Fruit fly (Drosophila melanogaster) whole organism, embryonic: ENCODE measurements around the gene Rbf2.

ENCODE experiments used
- Awh ChIP-seq: fragments of 200-800 bp; sonication (Bioruptor generic); IDR thresholded peaks from 2 replicates; pipeline ENCODE4, ENCODE4 v1.3.6; 2022; ENCODE audit warnings: missing biosample characterization, missing genetic modification characterization
- CG10565 ChIP-seq: fragments of 200-800 bp; sonication (Bioruptor generic); optimal IDR thresholded peaks from 3 replicates; lab custom pipeline; 2016; ENCODE audit warnings: missing biosample characterization, mild to moderate bottlenecking, missing genetic modification characterization
- CG11456 ChIP-seq: fragments of 200-800 bp; sonication (Bioruptor generic); IDR thresholded peaks from 3 replicates; pipeline ENCODE4 v1.3.6; 2022; ENCODE audit warnings: missing biosample characterization, missing genetic modification characterization
- CG12391 ChIP-seq: fragments of 200-800 bp; sonication (Bioruptor generic); optimal IDR thresholded peaks from 3 replicates; lab custom pipeline; 2018; ENCODE audit warnings: missing biosample characterization, mild to moderate bottlenecking, missing genetic modification characterization, moderate library complexity
- CG13775 ChIP-seq: fragments of 200-800 bp; sonication (Bioruptor generic); optimal IDR thresholded peaks from 3 replicates; lab custom pipeline; 2017; ENCODE audit warnings: missing biosample characterization, mild to moderate bottlenecking, missing genetic modification characterization
- CG14014 ChIP-seq: fragments of 200-800 bp; sonication (Bioruptor generic); IDR thresholded peaks from 2 replicates; pipeline ENCODE4 v1.3.6; 2022; ENCODE audit warnings: missing biosample characterization, missing genetic modification characterization
- CG14050 ChIP-seq: fragments of 200-800 bp; sonication (Bioruptor generic); IDR thresholded peaks from 3 replicates; pipeline ENCODE4 v1.3.6; 2022; ENCODE audit warnings: missing biosample characterization, missing genetic modification characterization
- CG1832 ChIP-seq: fragments of 200-800 bp; sonication (Bioruptor generic); optimal IDR thresholded peaks from 2 replicates; lab custom pipeline; 2017; ENCODE audit warnings: missing biosample characterization, mild to moderate bottlenecking, missing genetic modification characterization, inconsistent platforms
- CG18599 ChIP-seq: fragments of 200-800 bp; sonication (Bioruptor generic); optimal IDR thresholded peaks from 3 replicates; lab custom pipeline; 2017; ENCODE audit warnings: missing biosample characterization, missing genetic modification characterization, mild to moderate bottlenecking, moderate library complexity, missing genetic modification reagents
- CG2199 ChIP-seq: fragments of 200-800 bp; sonication (Bioruptor generic); IDR thresholded peaks from 3 replicates; pipeline ENCODE4 v1.3.6; 2022; ENCODE audit warnings: missing biosample characterization, missing genetic modification characterization
- CG2202 ChIP-seq: fragments of 200-800 bp; sonication (Bioruptor generic); optimal IDR thresholded peaks from 2 replicates; lab custom pipeline; 2018; ENCODE audit warnings: missing biosample characterization, mild to moderate bottlenecking, missing genetic modification characterization
- CG2889 ChIP-seq: fragments of 200-800 bp; sonication (Bioruptor generic); IDR thresholded peaks from 3 replicates; pipeline ENCODE4 v1.3.6; 2022; ENCODE audit warnings: missing biosample characterization, missing genetic modification characterization
- CG32767 ChIP-seq: fragments of 200-800 bp; sonication (Bioruptor generic); IDR thresholded peaks from 2 replicates; pipeline ENCODE4 v1.3.6; 2022; ENCODE audit warnings: missing biosample characterization, missing genetic modification characterization
- CG3407 ChIP-seq: fragments of 200-800 bp; sonication (Bioruptor generic); optimal IDR thresholded peaks from 2 replicates; lab custom pipeline; 2018; ENCODE audit warnings: missing biosample characterization, mild to moderate bottlenecking, missing genetic modification characterization
- CG34224 ChIP-seq: fragments of 200-800 bp; sonication (Bioruptor generic); IDR thresholded peaks from 3 replicates; pipeline ENCODE4 v1.3.6; 2022; ENCODE audit warnings: missing biosample characterization, missing genetic modification characterization; ENCODE audit not compliant: partially characterized antibody
- CG4707 ChIP-seq: fragments of 200-800 bp; sonication (Bioruptor generic); optimal IDR thresholded peaks from 2 replicates; lab custom pipeline; 2018; ENCODE audit warnings: missing biosample characterization, mild to moderate bottlenecking, missing genetic modification characterization, moderate library complexity
- CG6272 ChIP-seq: fragments of 200-800 bp; sonication (Bioruptor generic); IDR thresholded peaks from 2 replicates; pipeline ENCODE4 v1.3.6; 2022; ENCODE audit warnings: missing biosample characterization, missing genetic modification characterization
- CG6689 ChIP-seq: fragments of 200-800 bp; sonication (Bioruptor generic); IDR thresholded peaks from 2 replicates; pipeline ENCODE4 v1.3.6; 2022; ENCODE audit warnings: missing biosample characterization, missing genetic modification characterization
- CG7987 ChIP-seq: fragments of 200-800 bp; sonication (Bioruptor generic); optimal IDR thresholded peaks from 2 replicates; lab custom pipeline; 2018; ENCODE audit warnings: missing biosample characterization, mild to moderate bottlenecking, missing genetic modification characterization, moderate library complexity
- CG8359 ChIP-seq: fragments of 200-800 bp; sonication (Bioruptor generic); optimal IDR thresholded peaks from 2 replicates; lab custom pipeline; 2017; ENCODE audit warnings: missing biosample characterization, mild to moderate bottlenecking, missing genetic modification characterization, borderline replicate concordance
- CG8944 ChIP-seq: fragments of 200-800 bp; sonication (Bioruptor generic); optimal IDR thresholded peaks from 3 replicates; lab custom pipeline; 2016; ENCODE audit warnings: missing biosample characterization, missing genetic modification characterization
- CG9797 ChIP-seq: fragments of 200-800 bp; sonication (Bioruptor generic); optimal IDR thresholded peaks from 3 replicates; lab custom pipeline; 2018; ENCODE audit warnings: missing biosample characterization, mild to moderate bottlenecking, missing genetic modification characterization
- CG9817 ChIP-seq: fragments of 200-800 bp; sonication (Bioruptor generic); optimal IDR thresholded peaks from 2 replicates; lab custom pipeline; 2018; ENCODE audit warnings: missing biosample characterization, mild to moderate bottlenecking, missing genetic modification characterization, moderate library complexity
- CTCF ChIP-seq: fragments of 200-800 bp; sonication (Bioruptor generic); optimal IDR thresholded peaks from 2 replicates; lab custom pipeline; 2017; ENCODE audit warnings: missing biosample characterization, mild to moderate bottlenecking, missing genetic modification characterization, moderate library complexity
- Dll ChIP-seq: fragments of 200-800 bp; sonication (Bioruptor generic); IDR thresholded peaks from 4 replicates; pipeline ENCODE4 v1.3.6; 2022; ENCODE audit warnings: missing biosample characterization, missing genetic modification characterization; ENCODE audit not compliant: partially characterized antibody
- Dref ChIP-seq: fragments of 200-800 bp; sonication (Bioruptor generic); IDR thresholded peaks from 2 replicates; pipeline ENCODE4 v1.3.6; 2022; ENCODE audit warnings: missing biosample characterization, missing genetic modification characterization
- Drgx ChIP-seq: fragments of 200-800 bp; sonication (Bioruptor generic); IDR thresholded peaks from 2 replicates; pipeline ENCODE4 v1.3.6; 2022; ENCODE audit warnings: missing biosample characterization, missing genetic modification characterization
- E2f1 ChIP-seq: fragments of 200-800 bp; sonication (Bioruptor generic); IDR thresholded peaks from 2 replicates; pipeline ENCODE4 v1.3.6; 2022; ENCODE audit warnings: missing biosample characterization, missing genetic modification characterization
- Hand ChIP-seq: fragments of 200-800 bp; sonication (Bioruptor generic); optimal IDR thresholded peaks from 2 replicates; lab custom pipeline; 2017; ENCODE audit warnings: mild to moderate bottlenecking, missing biosample characterization, missing genetic modification reagents, missing genetic modification characterization
- Kr ChIP-seq: fragments of 200-800 bp; sonication (Bioruptor generic); optimal IDR thresholded peaks from 2 replicates; lab custom pipeline; 2017; ENCODE audit warnings: missing biosample characterization, mild to moderate bottlenecking, missing genetic modification characterization
- Lim3 ChIP-seq: fragments of 200-800 bp; sonication (Bioruptor generic); IDR thresholded peaks from 2 replicates; pipeline ENCODE4 v1.3.6; 2022; ENCODE audit warnings: missing biosample characterization, missing genetic modification characterization
- Med ChIP-seq: fragments of 200-800 bp; sonication (Bioruptor generic); peaks from one replicate; lab custom pipeline; 2016; ENCODE audit warnings: missing biosample characterization, missing genetic modification characterization, mild to moderate bottlenecking, inconsistent platforms, moderate library complexity
- Nf-YA ChIP-seq: fragments of 200-800 bp; sonication (Bioruptor generic); IDR thresholded peaks from 2 replicates; pipeline ENCODE4 v1.3.6; 2022; ENCODE audit warnings: missing biosample characterization, missing genetic modification characterization
- Side ChIP-seq: fragments of 200-800 bp; sonication (Bioruptor generic); optimal IDR thresholded peaks from 2 replicates; lab custom pipeline; 2016; ENCODE audit warnings: missing biosample characterization, missing genetic modification characterization
- ab ChIP-seq: fragments of 200-800 bp; sonication (Bioruptor generic); optimal IDR thresholded peaks from 2 replicates; lab custom pipeline; 2016; ENCODE audit warnings: missing biosample characterization, missing genetic modification characterization
- bsh ChIP-seq, 2 experiments: fragments of 200-800 bp; sonication (Bioruptor generic); optimal IDR thresholded peaks; 2 replicates each; lab custom pipeline; 2017 to 2018; ENCODE audit warnings: mild to moderate bottlenecking in 2 of 2, missing biosample characterization in 2 of 2, missing genetic modification characterization in 2 of 2, moderate library complexity in 1 of 2
- crc ChIP-seq: fragments of 200-800 bp; sonication (Bioruptor generic); optimal IDR thresholded peaks from 2 replicates; lab custom pipeline; 2016; ENCODE audit warnings: missing biosample characterization, missing genetic modification characterization
- dan ChIP-seq: fragments of 200-800 bp; sonication (Bioruptor generic); IDR thresholded peaks from 2 replicates; pipeline ENCODE4 v1.3.6; 2022; ENCODE audit warnings: missing biosample characterization, missing genetic modification characterization
- dysf ChIP-seq: fragments of 200-800 bp; sonication (Bioruptor generic); IDR thresholded peaks from 3 replicates; pipeline ENCODE4 v1.3.6; 2022; ENCODE audit warnings: missing biosample characterization, missing genetic modification characterization
- en ChIP-seq: fragments of 200-800 bp; sonication (Bioruptor generic); optimal IDR thresholded peaks from 2 replicates; lab custom pipeline; 2016; ENCODE audit warnings: missing biosample characterization, missing genetic modification characterization
- gem ChIP-seq: fragments of 200-800 bp; sonication (Bioruptor generic); optimal IDR thresholded peaks from 2 replicates; lab custom pipeline; 2019; ENCODE audit warnings: missing biosample characterization, mild to moderate bottlenecking, missing genetic modification characterization, moderate library complexity
- grn ChIP-seq: fragments of 200-800 bp; sonication (Bioruptor generic); optimal IDR thresholded peaks from 3 replicates; lab custom pipeline; 2017; ENCODE audit warnings: missing biosample characterization, missing genetic modification characterization
- gsb ChIP-seq: fragments of 200-800 bp; sonication (Bioruptor generic); IDR thresholded peaks from 2 replicates; pipeline ENCODE4 v1.3.6; 2022; ENCODE audit warnings: missing biosample characterization, missing genetic modification characterization
- gsb-n ChIP-seq: fragments of 200-800 bp; sonication (Bioruptor generic); optimal IDR thresholded peaks from 3 replicates; lab custom pipeline; 2018; ENCODE audit warnings: missing biosample characterization, mild to moderate bottlenecking, missing genetic modification characterization
- nerfin-1 ChIP-seq: fragments of 200-800 bp; sonication (Bioruptor generic); optimal IDR thresholded peaks from 3 replicates; lab custom pipeline; 2019; ENCODE audit warnings: missing biosample characterization, mild to moderate bottlenecking, missing genetic modification characterization, moderate library complexity
- nmo ChIP-seq: fragments of 200-800 bp; sonication (Bioruptor generic); optimal IDR thresholded peaks from 2 replicates; lab custom pipeline; 2018; ENCODE audit warnings: missing biosample characterization, mild to moderate bottlenecking, missing genetic modification characterization, moderate library complexity
- sens ChIP-seq: fragments of 200-800 bp; sonication (Bioruptor generic); peaks from one replicate; lab custom pipeline; 2016; ENCODE audit warnings: missing biosample characterization, missing genetic modification characterization
- sqz ChIP-seq: fragments of 200-800 bp; sonication (Bioruptor generic); optimal IDR thresholded peaks from 3 replicates; lab custom pipeline; 2018; ENCODE audit warnings: missing biosample characterization, mild to moderate bottlenecking, missing genetic modification characterization
- tup ChIP-seq: fragments of 200-800 bp; sonication (Bioruptor generic); optimal IDR thresholded peaks from 2 replicates; lab custom pipeline; 2016; ENCODE audit warnings: missing biosample characterization, mild to moderate bottlenecking, missing genetic modification characterization, moderate library complexity
- usp ChIP-seq: fragments of >200 bp; optimal IDR thresholded peaks from 2 replicates; lab custom pipeline; 2017; ENCODE audit warnings: missing biosample characterization, missing genetic modification characterization

Rbf2 gene

dm6 chr3R:15993139-15993804 lies 28.0 kb downstream of the Rbf2 start (continued):
- TF ChIP-seq CG14050 (GFP tag; lab: Robert Waterston, UW) (no peak), Nf-YA (GFP tag; lab: Robert Waterston, UW) (peak; percentile 91), CG2889 (GFP tag; lab: Robert Waterston, UW) (no peak), nerfin-1 (tag; lab: Kevin White, UChicago) (no peak), sens (GFP tag; lab: Kevin White, UChicago) (no peak), CG11456 (GFP tag; lab: Robert Waterston, UW) (no peak), Kr (GFP tag; lab: Kevin White, UChicago) (no peak), CG8944 (GFP tag; lab: Kevin White, UChicago) (no peak), CG34224 (GFP tag; lab: Robert Waterston, UW) (no peak; the same call in 1 of the 3 replicates), tup (GFP tag; lab: Kevin White, UChicago) (no peak), gsb (GFP tag; lab: Robert Waterston, UW) (no peak), Med (GFP tag; lab: Kevin White, UChicago) (peak; percentile 84), dan (GFP tag; lab: Robert Waterston, UW) (no peak), CG18599 (GFP tag; lab: Kevin White, UChicago) (no peak), sqz (no peak), Side (GFP tag; lab: Kevin White, UChicago) (no peak), grn (no peak), Dll (GFP tag; lab: Robert Waterston, UW) (no peak), bsh (GFP tag; optimal IDR thresholded peaks at IDR 0.05; lab: Kevin White, UChicago) (no peak), CTCF (GFP tag; lab: Kevin White, UChicago) (no peak), Dref (GFP tag; lab: Robert Waterston, UW) (0 out of 2 replicates have a peak, but pooled peaks have one; percentile 15), CG10565 (GFP tag; lab: Kevin White, UChicago) (no peak), Lim3 (GFP tag; lab: Robert Waterston, UW) (no peak), CG4707 (GFP tag; lab: Kevin White, UChicago) (no peak), CG9817 (tag; lab: Kevin White, UChicago) (no peak), CG32767 (GFP tag; lab: Robert Waterston, UW) (no peak), CG3407 (GFP tag; lab: Kevin White, UChicago) (no peak), E2f1 (no peak), crc (no peak), Drgx (peak; percentile 48; the same call in 1 of the 2 replicates), nmo (GFP tag; lab: Kevin White, UChicago) (peak; percentile 12), Awh (GFP tag; lab: Robert Waterston, UW) (no peak), ab (no peak), CG9797 (GFP tag; lab: Kevin White, UChicago) (no peak), gem (tag; lab: Kevin White, UChicago) (peak; percentile 57), CG7987 (peak; percentile 50), CG6689 (GFP tag; lab: Robert Waterston, UW) (no peak), CG12391 (tag; lab: Kevin White, UChicago) (peak; percentile 32), CG2202 (tag; lab: Kevin White, UChicago) (no peak), CG1832 (GFP tag; lab: Kevin White, UChicago) (peak; percentile 87), CG2199 (GFP tag; lab: Robert Waterston, UW) (peak; percentile 78; the same call in 2 of the 3 replicates), CG14014 (peak; percentile 26; the same call in 1 of the 2 replicates), Hand (GFP tag; lab: Kevin White, UChicago) (no peak), gsb-n (no peak), dysf (GFP tag; lab: Robert Waterston, UW) (no peak; the same call in 2 of the 3 replicates), en (GFP tag; lab: Kevin White, UChicago) (no peak), usp (no peak), CG8359 (peak; percentile 49), CG6272 (GFP tag; lab: Robert Waterston, UW) (no peak), CG13775 (GFP tag; lab: Kevin White, UChicago) (no peak)
- TF ChIP-seq, all 482 proteins: peak for 88
